Fruit fly (Drosophila melanogaster): ENCODE results near the gene CG8281.

Gene CG8281

DNA sequence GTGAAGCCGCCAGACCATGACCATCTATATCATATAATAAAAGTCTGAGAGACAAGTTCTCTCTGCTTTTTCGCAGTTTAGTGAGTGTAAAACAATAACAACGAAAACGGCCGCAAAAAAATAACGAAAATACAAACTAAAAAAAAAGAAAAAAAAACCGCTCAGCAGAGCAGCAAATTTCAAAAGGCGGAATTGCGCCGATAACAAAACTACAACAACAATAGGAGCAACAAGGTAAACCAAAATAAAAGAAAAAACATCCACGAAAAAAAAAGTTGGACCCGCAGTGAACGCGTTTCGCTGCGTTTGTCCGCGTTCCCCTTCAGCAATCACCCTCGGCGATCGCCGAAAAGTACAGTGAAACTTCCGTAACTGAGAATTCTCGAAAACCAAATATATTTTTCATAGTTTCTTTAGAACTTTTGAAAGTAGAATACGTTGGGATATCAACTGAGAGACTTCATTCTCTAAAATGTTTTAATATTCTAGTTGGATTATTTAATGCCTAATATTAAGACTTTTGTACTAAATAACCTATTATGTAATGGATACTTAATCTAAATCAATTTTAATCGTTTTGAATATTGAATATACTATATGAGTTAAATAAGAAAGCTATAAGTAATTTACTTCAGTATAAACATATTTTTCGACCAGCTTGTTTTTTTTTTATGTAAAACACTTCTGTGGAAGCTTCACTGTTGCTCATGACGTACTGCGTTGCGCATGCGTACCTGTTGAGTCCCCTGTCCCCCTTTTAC lies 36.5 kb upstream of the CG8281 start:
- TF ChIP-seq Myc (optimal IDR thresholded peaks at IDR 0.05), result no peak
- TF ChIP-seq insv (optimal IDR thresholded peaks at IDR 0.05), result no peak
- no peak for TF ChIP-seq Sin3A (optimal IDR thresholded peaks at IDR 0.05)
- no peak for TF ChIP-seq ttk (optimal IDR thresholded peaks at IDR 0.05)
- no peak for TF ChIP-seq h (optimal IDR thresholded peaks at IDR 0.05)
- TF ChIP-seq psq (optimal IDR thresholded peaks at IDR 0.05), result no peak

DNA sequence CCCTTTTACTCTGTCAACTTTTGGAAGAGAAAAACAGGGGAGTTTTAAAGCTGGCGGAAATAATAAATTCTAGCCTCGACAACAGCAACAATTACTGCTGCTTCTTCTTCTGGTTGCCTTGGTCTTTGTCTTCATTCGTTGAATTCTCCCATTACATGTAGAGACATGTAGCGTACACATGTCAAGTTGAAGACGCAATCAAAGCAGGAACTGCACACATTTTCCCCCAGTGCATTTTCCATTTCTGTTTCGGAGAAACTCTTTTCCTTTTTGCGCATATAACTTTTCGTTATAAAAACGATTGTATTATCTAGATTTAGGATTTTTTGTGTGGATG lies 35.9 kb upstream of the CG8281 start:
- TF ChIP-seq Myc (optimal IDR thresholded peaks at IDR 0.05) (no peak), insv (optimal IDR thresholded peaks at IDR 0.05) (no peak), psq (optimal IDR thresholded peaks at IDR 0.05) (no peak), h (optimal IDR thresholded peaks at IDR 0.05) (no peak), Sin3A (optimal IDR thresholded peaks at IDR 0.05) (no peak), ttk (optimal IDR thresholded peaks at IDR 0.05) (no peak)

DNA sequence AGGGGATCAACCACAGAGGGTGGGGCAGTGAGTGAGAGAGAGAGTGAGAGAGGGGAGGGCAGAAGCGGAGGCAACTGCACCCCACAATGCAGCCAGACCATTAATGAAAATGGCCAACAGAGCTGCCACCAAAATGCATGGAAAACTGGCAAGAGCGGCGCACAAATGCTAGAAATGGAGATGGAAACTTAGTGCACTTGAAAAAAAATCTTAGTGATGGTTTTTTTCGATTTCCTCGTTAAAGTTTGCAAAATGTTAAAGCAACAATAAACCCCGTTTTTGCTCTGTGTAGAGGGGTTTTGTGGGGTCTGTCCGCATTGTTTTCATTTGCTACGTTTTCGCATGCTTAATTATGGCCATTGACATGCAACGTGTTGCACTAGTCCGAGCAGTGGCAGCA lies 34.8 kb upstream of the CG8281 start:
- TF ChIP-seq psq (optimal IDR thresholded peaks at IDR 0.05) (no peak), Sin3A (optimal IDR thresholded peaks at IDR 0.05) (no peak)

DNA sequence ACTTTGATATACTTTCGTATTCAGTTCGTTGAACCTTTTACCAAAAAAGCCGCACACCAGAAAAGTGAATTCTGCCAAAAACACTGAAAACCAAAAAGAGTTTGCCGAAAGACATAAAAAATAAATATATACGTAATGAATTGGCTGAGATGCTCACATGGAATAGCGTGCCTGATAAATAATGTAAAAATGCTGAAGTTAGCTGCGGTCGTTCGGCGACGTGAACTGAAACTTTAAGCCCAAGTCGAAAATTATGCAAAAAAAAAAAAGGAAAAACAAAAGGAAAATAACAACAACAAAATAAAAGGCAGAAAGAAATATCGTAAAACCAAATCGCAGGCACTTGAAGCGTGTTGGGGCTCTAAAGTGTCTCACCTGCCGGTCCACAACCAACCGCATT lies 32.6 kb upstream of the CG8281 start:
- TF ChIP-seq insv (optimal IDR thresholded peaks at IDR 0.05) (no peak), Sin3A (optimal IDR thresholded peaks at IDR 0.05) (no peak), Myc (optimal IDR thresholded peaks at IDR 0.05) (no peak), h (optimal IDR thresholded peaks at IDR 0.05) (no peak), ttk (optimal IDR thresholded peaks at IDR 0.05) (no peak), psq (optimal IDR thresholded peaks at IDR 0.05) (no peak)

DNA sequence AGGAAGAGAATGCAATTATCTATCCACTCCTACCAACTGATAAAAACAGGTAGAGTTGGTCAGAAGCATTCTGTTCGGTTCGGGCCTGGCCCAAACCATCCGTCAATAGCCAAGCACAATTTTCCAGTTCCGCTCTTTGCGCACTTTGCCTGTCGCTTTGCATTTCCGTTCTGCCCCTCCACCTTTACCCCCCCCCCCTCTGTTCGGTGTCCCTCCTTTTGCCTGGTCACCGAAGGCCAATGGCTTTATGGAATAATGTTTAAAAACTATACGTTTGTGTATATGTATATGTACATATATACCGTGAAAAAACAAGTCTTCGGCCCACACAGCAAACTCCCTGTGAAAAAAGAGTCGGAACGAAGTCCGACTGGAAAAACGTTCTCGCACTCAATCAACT lies 31.1 kb upstream of the CG8281 start:
- TF ChIP-seq h (optimal IDR thresholded peaks at IDR 0.05) (no peak), psq (optimal IDR thresholded peaks at IDR 0.05) (no peak), Myc (optimal IDR thresholded peaks at IDR 0.05) (no peak), Sin3A (optimal IDR thresholded peaks at IDR 0.05) (no peak), ttk (optimal IDR thresholded peaks at IDR 0.05) (no peak), insv (optimal IDR thresholded peaks at IDR 0.05) (no peak)

DNA sequence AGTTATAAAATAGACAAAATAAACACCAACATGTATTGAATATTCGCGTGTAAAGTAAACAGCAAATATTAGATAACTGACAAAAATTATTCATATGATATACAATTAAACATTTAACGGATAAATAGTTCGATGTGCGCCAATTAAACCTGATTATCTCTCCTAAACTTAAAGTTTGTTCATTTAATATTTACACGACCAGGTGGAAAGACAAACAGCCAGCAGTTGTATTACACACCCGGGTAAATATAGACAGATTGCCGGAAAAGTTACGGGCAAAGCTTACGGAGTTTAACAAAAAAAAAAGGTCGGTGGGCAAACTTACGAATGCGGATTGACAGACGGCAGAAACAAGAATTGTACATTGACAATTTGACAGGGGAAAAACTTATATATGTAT lies 30.2 kb upstream of the CG8281 start:
- TF ChIP-seq psq (optimal IDR thresholded peaks at IDR 0.05) (no peak), insv (optimal IDR thresholded peaks at IDR 0.05) (no peak), h (optimal IDR thresholded peaks at IDR 0.05) (no peak), ttk (optimal IDR thresholded peaks at IDR 0.05) (no peak), Myc (optimal IDR thresholded peaks at IDR 0.05) (no peak), Sin3A (optimal IDR thresholded peaks at IDR 0.05) (no peak)

DNA sequence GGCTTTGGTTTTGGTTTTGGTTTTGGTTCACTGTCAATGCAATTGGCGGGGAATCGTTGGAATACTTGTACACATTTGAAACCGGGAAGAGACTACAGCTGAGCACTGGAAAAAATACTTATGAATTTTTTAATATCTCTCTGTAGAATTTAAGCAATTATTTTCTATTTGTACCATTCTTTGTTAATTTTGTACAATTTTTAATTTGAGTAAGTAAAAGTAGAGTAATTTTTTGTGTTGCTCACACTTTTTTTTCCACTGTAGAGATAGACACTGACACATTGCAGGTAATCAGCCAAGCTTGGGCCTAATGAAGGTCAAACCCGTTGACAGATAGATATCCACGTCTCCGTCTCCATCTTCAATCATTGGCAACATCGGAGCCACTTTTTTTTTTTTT lies 29.0 kb upstream of the CG8281 start:
- no peak for TF ChIP-seq insv (optimal IDR thresholded peaks at IDR 0.05)
- TF ChIP-seq psq (optimal IDR thresholded peaks at IDR 0.05), result no peak

DNA sequence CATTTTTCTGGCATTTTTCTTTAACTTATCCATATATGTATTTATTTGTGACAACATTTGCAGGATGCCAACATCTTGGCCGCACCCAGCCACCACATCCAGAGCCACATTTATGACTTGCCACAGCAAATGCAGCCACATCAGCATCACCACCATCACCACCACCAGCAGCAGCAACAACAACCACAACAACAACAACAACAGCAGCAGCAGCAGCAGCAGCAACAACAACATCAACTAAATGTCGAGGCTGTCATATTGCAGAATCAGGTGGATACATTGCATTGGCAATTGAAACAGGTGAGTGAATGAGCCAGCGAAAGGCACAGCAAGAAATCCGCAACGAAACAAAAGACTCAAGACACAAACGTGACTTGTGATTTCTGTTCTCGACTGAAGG lies 22.3 kb upstream of the CG8281 start:
- TF ChIP-seq h (optimal IDR thresholded peaks at IDR 0.05) (no peak), Sin3A (optimal IDR thresholded peaks at IDR 0.05) (no peak), insv (optimal IDR thresholded peaks at IDR 0.05) (no peak), Myc (optimal IDR thresholded peaks at IDR 0.05) (no peak), psq (optimal IDR thresholded peaks at IDR 0.05) (no peak), ttk (optimal IDR thresholded peaks at IDR 0.05) (no peak)

DNA sequence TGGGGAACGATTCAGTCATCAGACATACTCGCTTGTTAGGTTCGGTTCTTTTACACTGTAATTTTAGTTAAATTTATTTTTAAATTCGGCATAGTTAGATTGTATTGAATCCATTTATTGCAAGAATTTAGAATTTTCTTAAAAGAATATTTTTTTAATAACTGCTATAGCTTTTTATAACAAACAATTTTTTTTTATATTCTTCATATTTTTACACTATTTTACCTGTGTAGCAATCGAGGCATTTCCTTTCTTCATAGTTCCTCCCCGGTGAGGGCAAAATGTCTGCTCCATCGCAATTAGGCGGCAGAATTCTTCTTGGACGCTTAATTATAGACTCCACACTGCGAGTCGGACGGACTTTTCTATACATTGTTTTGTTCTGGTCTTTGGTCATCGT lies 21.7 kb upstream of the CG8281 start:
- no peak for TF ChIP-seq psq (optimal IDR thresholded peaks at IDR 0.05)
- TF ChIP-seq h (optimal IDR thresholded peaks at IDR 0.05), result no peak
- no peak for TF ChIP-seq Myc (optimal IDR thresholded peaks at IDR 0.05)
- TF ChIP-seq insv (optimal IDR thresholded peaks at IDR 0.05), result no peak
- no peak for TF ChIP-seq ttk (optimal IDR thresholded peaks at IDR 0.05)
- no peak for TF ChIP-seq Sin3A (optimal IDR thresholded peaks at IDR 0.05)

DNA sequence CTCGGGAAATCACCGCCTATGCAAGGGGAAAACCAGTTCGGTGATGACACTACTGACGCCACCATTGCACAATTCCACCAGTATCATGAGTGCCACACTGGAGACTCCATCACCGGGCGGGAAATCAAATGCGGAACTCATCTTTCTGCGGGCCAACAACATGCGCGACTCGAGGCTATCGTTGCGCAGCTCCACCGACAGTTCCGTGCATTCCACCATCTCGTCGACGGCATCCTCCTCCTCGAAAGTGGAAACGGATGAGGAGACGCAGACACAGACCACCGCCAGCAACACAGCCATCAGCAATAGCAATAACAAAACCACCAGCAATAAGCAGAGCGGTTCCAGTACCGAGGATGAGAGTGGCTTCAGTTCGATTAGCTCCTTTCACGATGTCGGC lies 18.4 kb upstream of the CG8281 start:
- TF ChIP-seq insv (optimal IDR thresholded peaks at IDR 0.05) (no peak), Myc (optimal IDR thresholded peaks at IDR 0.05) (no peak), Sin3A (optimal IDR thresholded peaks at IDR 0.05) (no peak), psq (optimal IDR thresholded peaks at IDR 0.05) (no peak), h (optimal IDR thresholded peaks at IDR 0.05) (no peak), ttk (optimal IDR thresholded peaks at IDR 0.05) (no peak)

DNA sequence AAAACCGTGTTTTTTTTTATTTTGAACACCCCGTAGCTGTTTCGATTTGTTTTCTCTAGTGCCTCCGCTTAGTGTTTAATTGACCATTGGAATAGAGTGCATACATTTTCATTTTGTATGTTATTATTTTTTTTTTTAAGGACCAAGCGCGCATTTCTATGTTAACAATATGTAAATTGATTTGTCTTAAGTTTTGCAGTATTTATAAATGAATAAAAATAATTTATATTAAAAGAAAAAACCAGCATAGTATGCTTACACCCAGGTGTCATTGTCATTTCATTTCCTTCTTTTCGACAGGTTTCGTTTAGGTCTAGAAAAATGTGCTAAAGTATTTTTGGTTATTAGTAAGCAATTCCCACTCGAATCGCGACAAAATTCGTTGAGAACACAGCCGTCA lies 17.7 kb upstream of the CG8281 start, which contains the start of gene eIF4E5:
TSS of gene eIF4E5 (plus strand) at position 301 of the 400 bp plus-strand sequence.
- TF ChIP-seq insv (optimal IDR thresholded peaks at IDR 0.05) (no peak), h (optimal IDR thresholded peaks at IDR 0.05) (no peak)

DNA sequence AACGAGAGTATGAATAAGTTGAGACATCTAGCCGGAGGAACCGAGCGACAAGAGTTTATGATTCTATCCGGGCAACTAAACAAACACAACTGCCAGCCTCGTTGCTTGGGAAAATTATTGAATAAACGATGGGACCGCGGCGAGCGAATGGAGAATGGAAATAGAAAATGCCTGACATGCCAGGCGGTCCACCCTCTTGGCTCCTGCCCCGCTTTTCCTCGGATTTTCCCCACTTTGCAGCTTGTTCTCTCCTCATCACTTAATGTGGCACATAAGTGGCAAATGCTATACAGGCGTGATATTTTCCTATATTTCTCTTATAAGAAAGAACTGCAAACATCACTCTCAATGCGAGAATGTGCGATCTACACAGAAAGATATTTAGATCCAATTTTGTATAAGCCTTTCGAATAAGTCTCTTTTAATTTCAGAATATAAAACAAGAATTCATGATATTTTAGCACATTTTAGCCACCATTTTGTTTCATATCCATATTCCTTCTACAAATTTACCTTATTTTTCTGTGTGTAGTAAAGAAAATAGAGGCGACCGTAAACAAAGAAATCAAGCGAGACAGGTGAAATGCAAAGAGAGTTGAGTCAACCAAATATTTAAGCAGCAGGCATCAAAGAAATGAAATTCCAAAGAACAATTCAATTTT lies 8.6 kb upstream of the CG8281 start:
- no peak for TF ChIP-seq Sin3A (optimal IDR thresholded peaks at IDR 0.05)
- TF ChIP-seq h (optimal IDR thresholded peaks at IDR 0.05), result no peak
- no peak for TF ChIP-seq ttk (optimal IDR thresholded peaks at IDR 0.05)
- no peak for TF ChIP-seq Myc (optimal IDR thresholded peaks at IDR 0.05)
- TF ChIP-seq insv (optimal IDR thresholded peaks at IDR 0.05), result no peak
- TF ChIP-seq psq (optimal IDR thresholded peaks at IDR 0.05), result no peak

DNA sequence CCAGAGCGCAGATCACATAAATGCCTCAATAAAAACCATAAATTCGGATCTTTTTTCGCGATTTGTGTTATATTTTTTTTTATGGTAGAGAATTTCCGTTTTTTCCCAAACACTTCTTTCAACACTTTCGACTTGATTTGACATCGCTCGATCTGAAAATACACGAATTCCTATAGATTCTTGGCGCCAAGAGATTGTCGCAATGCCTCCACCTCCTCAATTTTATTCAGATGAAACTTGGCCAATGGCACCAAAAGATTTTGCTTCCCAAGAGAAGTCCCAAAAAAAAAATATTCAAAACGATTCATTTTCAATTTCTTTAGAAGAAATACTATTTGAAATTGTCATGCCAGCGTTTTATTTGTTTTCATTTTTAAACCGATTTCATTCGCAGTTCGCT lies 7.7 kb upstream of the CG8281 start:
- TF ChIP-seq h (optimal IDR thresholded peaks at IDR 0.05) (no peak), psq (optimal IDR thresholded peaks at IDR 0.05) (no peak)
